Fruit fly (Drosophila melanogaster) whole organism, wandering third instar larva: Measurements from ENCODE around the gene mamo.

Source experiments
- CrebA ChIP-seq: fragments of 200-800 bp; sonication (Bioruptor generic); optimal IDR thresholded peaks from 2 replicates; lab custom pipeline; 2016; ENCODE audit warnings: missing biosample characterization, mild to moderate bottlenecking, missing genetic modification characterization, borderline replicate concordance
- Hr78 ChIP-seq: fragments of >200 bp; optimal IDR thresholded peaks from 2 replicates; lab custom pipeline; 2017; ENCODE audit warnings: missing biosample characterization, missing genetic modification characterization
- ey ChIP-seq: fragments of 200-800 bp; sonication (Bioruptor generic); optimal IDR thresholded peaks from 2 replicates; lab custom pipeline; 2016; ENCODE audit warnings: missing biosample characterization, missing genetic modification characterization
- jim ChIP-seq: fragments of 175-275, 200-325 bp; sonication (Bioruptor generic); optimal IDR thresholded peaks from 2 replicates; lab custom pipeline; 2016; ENCODE audit warnings: missing biosample characterization, mild to moderate bottlenecking, missing genetic modification characterization
- pan ChIP-seq: fragments of >200 bp; optimal IDR thresholded peaks from 2 replicates; lab custom pipeline; 2017
- psq ChIP-seq: fragments of 200-800 bp; sonication (Bioruptor generic); optimal IDR thresholded peaks from 3 replicates; lab custom pipeline; 2017; ENCODE audit warnings: missing biosample characterization, mild to moderate bottlenecking, missing genetic modification characterization, moderate library complexity
- sv ChIP-seq: fragments of 200-800 bp; sonication (Bioruptor generic); optimal IDR thresholded peaks from 3 replicates; lab custom pipeline; 2016; ENCODE audit warnings: missing biosample characterization, missing genetic modification characterization
- woc ChIP-seq: sonication (Bioruptor generic); optimal IDR thresholded peaks from 2 replicates; lab custom pipeline; 2016; ENCODE audit warnings: missing biosample characterization, mild to moderate bottlenecking, missing genetic modification characterization

DNA sequence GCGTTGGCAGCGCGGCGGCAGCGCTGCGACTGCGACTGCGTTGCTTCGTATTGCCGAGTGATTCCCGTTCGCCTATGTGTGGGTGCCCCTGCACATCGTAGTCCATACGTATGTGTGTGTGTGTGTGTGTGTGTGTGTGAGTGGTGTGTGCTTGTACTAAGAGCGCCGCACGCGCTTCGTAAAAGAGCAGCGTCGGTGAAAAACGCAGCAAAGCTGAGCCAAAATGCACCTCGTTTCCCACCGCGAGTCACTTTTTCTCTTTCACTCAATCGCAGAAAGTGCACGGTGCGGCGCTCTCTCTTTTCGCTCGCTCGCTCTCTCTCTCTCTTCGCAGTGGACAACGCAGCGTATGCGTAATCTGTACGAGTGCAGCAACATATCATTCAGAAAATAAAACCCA is 3.8 kb downstream of the mamo start:
- TF ChIP-seq sv: no peak
- peak; percentile 26 for TF ChIP-seq psq (GFP tag; lab: Kevin White, UChicago)
- TF ChIP-seq ey (GFP tag; lab: Kevin White, UChicago): no peak
- TF ChIP-seq woc (GFP tag; lab: Kevin White, UChicago): no peak
- no peak for TF ChIP-seq CrebA (GFP tag; lab: Kevin White, UChicago)
- TF ChIP-seq pan (lab: Kevin White, UChicago): no peak
- peak; percentile 13 for TF ChIP-seq jim
- TF ChIP-seq Hr78 (GFP tag; lab: Kevin White, UChicago): no peak
